Fruit fly (Drosophila melanogaster) whole organism, adult: ENCODE measurements around the gene CG42693.

Experiments
- CG11617 ChIP-seq: fragments of 200-800 bp; sonication (Bioruptor generic); optimal IDR thresholded peaks from 2 replicates; lab custom pipeline; 2017; ENCODE audit warnings: mild to moderate bottlenecking, missing biosample characterization, missing genetic modification reagents, missing genetic modification characterization
- CG14711 ChIP-seq: fragments of 200-800 bp; sonication (Bioruptor generic); optimal IDR thresholded peaks from 2 replicates; lab custom pipeline; 2018; ENCODE audit warnings: missing biosample characterization, mild to moderate bottlenecking, missing genetic modification characterization, moderate library complexity
- CG33017 ChIP-seq: fragments of 200-800 bp; sonication (Bioruptor generic); optimal IDR thresholded peaks from 2 replicates; lab custom pipeline; 2018; ENCODE audit warnings: missing biosample characterization, mild to moderate bottlenecking, missing genetic modification characterization, moderate library complexity
- Clk ChIP-seq: fragments of 200-800 bp; sonication (Bioruptor generic); optimal IDR thresholded peaks from 2 replicates; lab custom pipeline; 2017; ENCODE audit warnings: missing biosample characterization, missing genetic modification characterization
- Hr96 ChIP-seq: fragments of 200-800 bp; sonication (Bioruptor generic); optimal IDR thresholded peaks from 2 replicates; lab custom pipeline; 2016; ENCODE audit warnings: missing biosample characterization, missing genetic modification characterization
- Mnt ChIP-seq: fragments of 200-800 bp; sonication (Bioruptor generic); optimal IDR thresholded peaks from 2 replicates; lab custom pipeline; 2016; ENCODE audit warnings: missing biosample characterization, mild to moderate bottlenecking, missing genetic modification characterization
- bab1 ChIP-seq: fragments of 200-800 bp; sonication (Bioruptor generic); optimal IDR thresholded peaks from 3 replicates; lab custom pipeline; 2019; ENCODE audit warnings: missing biosample characterization, mild to moderate bottlenecking, missing genetic modification characterization, moderate library complexity
- cic ChIP-seq: fragments of 200-800 bp; sonication (Bioruptor generic); optimal IDR thresholded peaks from 2 replicates; lab custom pipeline; 2017; ENCODE audit warnings: missing biosample characterization, mild to moderate bottlenecking, missing genetic modification characterization, moderate library complexity
- cnc ChIP-seq, 2 experiments: fragments of >200 bp; optimal IDR thresholded peaks; 2 replicates each; lab custom pipeline; 2017
- ovo ChIP-seq: fragments of 200-800 bp; sonication (Bioruptor generic); optimal IDR thresholded peaks from 2 replicates; lab custom pipeline; 2016; ENCODE audit warnings: missing biosample characterization, missing genetic modification characterization
- pad ChIP-seq: fragments of 200-800 bp; sonication (Bioruptor generic); optimal IDR thresholded peaks from 3 replicates; lab custom pipeline; 2017; ENCODE audit warnings: missing biosample characterization, missing genetic modification characterization, mild to moderate bottlenecking, moderate library complexity, missing genetic modification reagents
- tj ChIP-seq: fragments of 200-800 bp; sonication (Bioruptor generic); optimal IDR thresholded peaks from 3 replicates; lab custom pipeline; 2017; ENCODE audit warnings: missing biosample characterization, mild to moderate bottlenecking, missing genetic modification characterization, moderate library complexity

- TF ChIP-seq CG14711 (tag; lab: Kevin White, UChicago), result no peak
- no peak for TF ChIP-seq Hr96
- TF ChIP-seq cic (GFP tag; lab: Kevin White, UChicago), result no peak
- TF ChIP-seq CG33017, result no peak
- TF ChIP-seq CG11617, result no peak
- TF ChIP-seq cnc (optimal IDR thresholded peaks at IDR 0.05; lab: Kevin White, UChicago), result no peak
- no peak for TF ChIP-seq Mnt
- no peak for TF ChIP-seq bab1
- no peak for TF ChIP-seq pad (GFP tag; lab: Kevin White, UChicago)
- no peak for TF ChIP-seq Clk (GFP tag; lab: Kevin White, UChicago)
- no peak for TF ChIP-seq ovo
- no peak for TF ChIP-seq tj (GFP tag; lab: Kevin White, UChicago)
These were observed 18.1 kb upstream of the CG42693 start for dm6 chr3R:31726286-31726685.
